Worm (Caenorhabditis elegans) whole organism, L3 larva: ENCODE data around the gene let-19.
A peak's percentile ranks its signal among the peaks of the same experiment; 100 is the strongest.

Source experiments
- R02D3.7 ChIP-seq: fragments of 150-350 bp; optimal IDR thresholded peaks from 2 replicates; lab custom pipeline; 2014; ENCODE audit warnings: missing biosample characterization, missing genetic modification characterization
- ama-1 ChIP-seq: fragments of 150-350 bp; optimal IDR thresholded peaks from 2 replicates; lab custom pipeline; 2018
- ceh-16 ChIP-seq: sonication (generic microtip); optimal IDR thresholded peaks from 2 replicates; lab custom pipeline; 2017; ENCODE audit warnings: missing biosample characterization, missing genetic modification characterization
- ceh-82 ChIP-seq: fragments of 150-350 bp; optimal IDR thresholded peaks from 2 replicates; lab custom pipeline; 2014; ENCODE audit warnings: missing biosample characterization, missing genetic modification characterization
- daf-12 ChIP-seq: fragments of 150-350 bp; optimal IDR thresholded peaks from 2 replicates; lab custom pipeline; 2014; ENCODE audit warnings: missing biosample characterization, missing genetic modification reagents, missing genetic modification characterization
- egl-27 ChIP-seq: sonication (generic microtip); optimal IDR thresholded peaks from 4 replicates; lab custom pipeline; 2017; ENCODE audit warnings: missing biosample characterization, missing genetic modification reagents, missing genetic modification characterization
- elt-1 ChIP-seq: fragments of 150-350 bp; optimal IDR thresholded peaks from 2 replicates; lab custom pipeline; 2014; ENCODE audit warnings: missing biosample characterization, missing genetic modification characterization
- elt-2 ChIP-seq: sonication (generic microtip); optimal IDR thresholded peaks from 2 replicates; lab custom pipeline; 2016; ENCODE audit warnings: missing genetic modification reagents, mild to moderate bottlenecking, missing genetic modification characterization, missing compliant biosample characterization
- elt-3 ChIP-seq, 3 experiments: fragments of 150-350 bp in 1 of 3; sonication (generic microtip) in 2 of 3; optimal IDR thresholded peaks; 2 replicates in 2 of 3; 4 replicates in 1 of 3; lab custom pipeline; 2014 to 2017; ENCODE audit warnings: missing biosample characterization in 3 of 3, missing genetic modification characterization in 3 of 3
- eor-1 ChIP-seq, 2 experiments: fragments of 150-350 bp; optimal IDR thresholded peaks; 2 replicates each; lab custom pipeline; 2014 to 2018; ENCODE audit warnings: missing biosample characterization in 2 of 2, missing genetic modification characterization in 2 of 2
- fkh-2 ChIP-seq: fragments of 150-350 bp; optimal IDR thresholded peaks from 2 replicates; lab custom pipeline; 2014; ENCODE audit warnings: missing biosample characterization, missing genetic modification reagents, missing genetic modification characterization
- fos-1 ChIP-seq: fragments of 150-350 bp; optimal IDR thresholded peaks from 2 replicates; lab custom pipeline; 2014; ENCODE audit warnings: missing biosample characterization, missing genetic modification characterization
- hmg-11 ChIP-seq: sonication (generic microtip); optimal IDR thresholded peaks from 2 replicates; lab custom pipeline; 2016; ENCODE audit warnings: missing genetic modification characterization, missing compliant biosample characterization
- jun-1 ChIP-seq: fragments of 150-350 bp; optimal IDR thresholded peaks from 2 replicates; lab custom pipeline; 2014; ENCODE audit warnings: missing biosample characterization, missing genetic modification reagents, missing genetic modification characterization
- lin-15B ChIP-seq: fragments of 150-350 bp; optimal IDR thresholded peaks from 2 replicates; lab custom pipeline; 2014; ENCODE audit warnings: missing biosample characterization, missing genetic modification characterization
- lin-39 ChIP-seq: fragments of 150-350 bp; optimal IDR thresholded peaks from 2 replicates; lab custom pipeline; 2018; ENCODE audit warnings: missing biosample characterization, missing genetic modification reagents, missing genetic modification characterization
- mml-1 ChIP-seq: fragments of 150-350 bp; sonication (generic microtip); optimal IDR thresholded peaks from 3 replicates; lab custom pipeline; 2014; ENCODE audit warnings: missing biosample characterization, missing genetic modification characterization
- nhr-11 ChIP-seq: fragments of 150-350 bp; optimal IDR thresholded peaks from 2 replicates; lab custom pipeline; 2014; ENCODE audit warnings: missing biosample characterization, missing genetic modification characterization
- nhr-23 ChIP-seq: fragments of 150-350 bp; optimal IDR thresholded peaks from 2 replicates; lab custom pipeline; 2014; ENCODE audit warnings: missing biosample characterization, missing genetic modification reagents, missing genetic modification characterization
- nhr-25 ChIP-seq: sonication (generic microtip); optimal IDR thresholded peaks from 2 replicates; lab custom pipeline; 2017; ENCODE audit warnings: missing biosample characterization, missing genetic modification characterization
- nhr-43 ChIP-seq: sonication (generic microtip); optimal IDR thresholded peaks from 2 replicates; lab custom pipeline; 2016; ENCODE audit warnings: mild to moderate bottlenecking, missing genetic modification characterization, missing compliant biosample characterization; ENCODE audit not compliant: poor library complexity, severe bottlenecking
- nhr-76 ChIP-seq: fragments of 150-350 bp; sonication (generic microtip); optimal IDR thresholded peaks from 5 replicates; lab custom pipeline; 2014; ENCODE audit warnings: missing biosample characterization, missing genetic modification characterization
- pqm-1 ChIP-seq: fragments of 150-350 bp; optimal IDR thresholded peaks from 2 replicates; lab custom pipeline; 2017; ENCODE audit warnings: missing biosample characterization, missing genetic modification characterization, inconsistent platforms
- skn-1 ChIP-seq: fragments of 150-350 bp; optimal IDR thresholded peaks from 2 replicates; lab custom pipeline; 2014; ENCODE audit warnings: missing biosample characterization, missing genetic modification characterization
- tbx-2 ChIP-seq: sonication (generic microtip); optimal IDR thresholded peaks from 2 replicates; lab custom pipeline; 2016; ENCODE audit warnings: mild to moderate bottlenecking, missing genetic modification characterization, missing compliant biosample characterization
- unc-39 ChIP-seq: sonication (generic microtip); optimal IDR thresholded peaks from 4 replicates; lab custom pipeline; 2017; ENCODE audit warnings: missing biosample characterization, missing genetic modification characterization
- zag-1 ChIP-seq: fragments of 150-350 bp; optimal IDR thresholded peaks from 2 replicates; lab custom pipeline; 2014; ENCODE audit warnings: missing biosample characterization, missing genetic modification characterization
- ztf-11 ChIP-seq: fragments of 150-350 bp; optimal IDR thresholded peaks from 2 replicates; lab custom pipeline; 2014; ENCODE audit warnings: missing biosample characterization, missing genetic modification characterization

The let-19 gene

DNA sequence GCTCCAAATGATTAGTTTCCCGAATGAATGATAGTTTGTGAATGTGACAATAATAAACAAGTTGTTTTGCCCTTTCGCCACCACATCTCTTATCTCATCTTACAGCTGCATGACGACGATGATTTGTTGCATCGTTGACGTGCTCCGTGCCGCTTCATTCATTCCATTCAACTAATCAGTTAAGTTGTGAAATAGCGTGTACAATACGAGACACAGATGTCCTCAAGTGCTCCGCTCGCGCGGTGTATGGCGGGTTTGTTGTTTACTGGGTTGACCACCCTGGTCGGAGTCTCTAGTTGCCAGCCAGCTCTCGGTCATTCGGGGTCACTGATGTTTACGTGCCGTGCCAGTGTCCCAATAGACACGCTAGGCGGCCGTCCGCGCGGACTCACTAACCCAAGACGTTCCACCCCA lies 22.8 kb upstream of the let-19 start (continued):
- no peak for TF ChIP-seq nhr-43 (tag; lab: Kevin White, UChicago)

DNA sequence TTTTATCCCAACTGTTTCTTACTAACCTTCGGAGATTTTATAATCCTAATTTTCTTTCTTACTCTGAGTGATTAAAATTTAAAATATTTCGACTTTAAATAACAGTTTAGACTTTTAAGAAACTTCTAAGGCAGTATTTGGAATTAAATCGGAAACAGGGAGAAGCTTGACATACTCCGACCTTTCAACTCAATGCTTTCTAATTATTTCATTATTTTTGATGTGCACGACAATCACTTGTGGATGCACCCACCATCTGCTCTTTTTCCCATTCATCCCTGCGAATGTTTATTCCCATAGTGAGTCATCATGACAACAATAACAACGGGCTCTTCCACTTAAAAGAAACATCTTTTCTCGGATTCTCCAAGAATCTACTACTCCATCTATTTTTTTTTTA lies 22.1 kb upstream of the let-19 start:
- TF ChIP-seq unc-39 (no peak), skn-1 (tag; lab: Kevin White, UChicago) (no peak), lin-15B (tag; lab: Kevin White, UChicago) (no peak)

ce11 chrII:8749084-8749483 lies 21.7 kb upstream of the let-19 start:
- TF ChIP-seq nhr-23 (tag; lab: Kevin White, UChicago) (peak; percentile 35), nhr-25 (tag; lab: Kevin White, UChicago) (peak; percentile 34), nhr-43 (tag; lab: Kevin White, UChicago) (peak; percentile 24), skn-1 (tag; lab: Kevin White, UChicago) (no peak)

DNA sequence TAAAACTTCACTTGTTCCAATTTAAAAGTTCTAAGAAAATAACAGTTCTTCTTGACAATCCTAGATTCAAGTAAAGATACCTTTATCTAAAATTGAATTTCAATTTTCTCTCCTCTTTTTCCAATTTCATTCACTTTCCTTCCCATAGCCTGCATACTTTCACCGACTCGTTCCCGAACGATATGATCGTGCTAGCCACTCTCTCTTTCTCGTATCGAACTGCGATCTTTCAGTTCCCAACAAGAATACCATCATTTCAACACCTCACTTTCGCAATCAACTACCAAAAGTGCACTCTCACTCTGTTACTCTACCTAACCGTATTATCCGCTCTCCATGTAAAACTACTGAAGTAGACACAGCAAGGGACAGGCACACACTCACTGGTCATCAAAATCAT lies 20.7 kb upstream of the let-19 start:
- TF ChIP-seq nhr-23 (tag; lab: Kevin White, UChicago): peak; percentile 13
- no peak for TF ChIP-seq lin-39
- peak; percentile 79 for TF ChIP-seq elt-1 (tag; lab: Kevin White, UChicago)

- peak; percentile 38 for TF ChIP-seq fos-1
- no peak for TF ChIP-seq hmg-11 (tag; lab: Kevin White, UChicago)
- peak; percentile 81 for TF ChIP-seq nhr-25 (tag; lab: Kevin White, UChicago)
- TF ChIP-seq nhr-43 (tag; lab: Kevin White, UChicago): peak; percentile 66
- TF ChIP-seq elt-3 (tag; optimal IDR thresholded peaks at IDR 0.05; lab: Kevin White, UChicago): peak in 1 of 3 experiments; percentile 54
- TF ChIP-seq nhr-23 (tag; lab: Kevin White, UChicago): peak; percentile 97
Observed at ce11 chrII:8751042-8751441, 19.7 kb upstream of the let-19 start.

- TF ChIP-seq elt-2 (tag; lab: Kevin White, UChicago) (no peak), ama-1 (no peak), nhr-25 (tag; lab: Kevin White, UChicago) (no peak), ceh-16 (tag; lab: Kevin White, UChicago) (no peak), fkh-2 (tag; lab: Kevin White, UChicago) (no peak), elt-1 (tag; lab: Kevin White, UChicago) (no peak), pqm-1 (tag; lab: Kevin White, UChicago) (no peak), daf-12 (no peak), eor-1 (tag; optimal IDR thresholded peaks at IDR 0.05; lab: Kevin White, UChicago) (no peak), nhr-23 (tag; lab: Kevin White, UChicago) (no peak), egl-27 (tag; lab: Kevin White, UChicago) (no peak), tbx-2 (tag; lab: Kevin White, UChicago) (no peak), jun-1 (no peak), nhr-11 (tag; lab: Kevin White, UChicago) (no peak), R02D3.7 (tag; lab: Kevin White, UChicago) (no peak)
Observed at ce11 chrII:8751686-8752085, 19.1 kb upstream of the let-19 start, which contains the start of gene atf-2. Gene atf-2 (plus strand): TSS chrII:8751986.

- TF ChIP-seq elt-2 (tag; lab: Kevin White, UChicago): no peak
Observed at ce11 chrII:8755270-8755669, 15.5 kb upstream of the let-19 start, which contains the start of gene K08F8.7. Gene K08F8.7 (minus strand): TSS chrII:8755370.

DNA sequence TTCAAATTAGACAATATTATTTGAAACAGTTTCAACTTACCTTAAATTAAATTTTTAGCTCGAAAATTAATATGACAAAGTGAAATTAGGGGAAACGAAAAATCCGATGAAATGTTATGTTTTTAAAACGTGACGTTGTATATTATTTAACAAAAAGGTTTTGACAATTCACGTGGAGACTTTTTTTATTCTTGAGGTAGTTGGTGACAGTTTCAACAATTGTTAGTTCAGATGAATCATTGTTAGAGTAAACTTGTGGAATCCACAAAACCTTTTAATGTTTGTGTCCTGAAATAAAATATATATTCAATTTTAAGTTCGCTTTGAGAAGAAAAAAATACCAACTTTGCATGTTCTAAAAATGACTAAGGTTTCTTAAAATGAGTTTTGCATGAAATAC lies 11.3 kb upstream of the let-19 start, which contains the start of gene fut-1:
TSS of gene fut-1 (minus strand) at position 101 of the 400 bp plus-strand sequence.
- TF ChIP-seq zag-1 (no peak), nhr-76 (no peak), ceh-82 (no peak), ztf-11 (tag; lab: Kevin White, UChicago) (no peak), eor-1 (tag; optimal IDR thresholded peaks at IDR 0.05; lab: Kevin White, UChicago) (no peak), mml-1 (no peak)
